Fruit fly (Drosophila melanogaster) whole organism, adult: ENCODE measurements around the gene CG17359.

ENCODE experiments used
- CG11617 ChIP-seq: fragments of 200-800 bp; sonication (Bioruptor generic); optimal IDR thresholded peaks from 2 replicates; lab custom pipeline; 2017; ENCODE audit warnings: mild to moderate bottlenecking, missing biosample characterization, missing genetic modification reagents, missing genetic modification characterization
- CG1620 ChIP-seq: fragments of 200-800 bp; sonication (Bioruptor generic); optimal IDR thresholded peaks from 2 replicates; lab custom pipeline; 2016; ENCODE audit warnings: missing biosample characterization, missing genetic modification characterization
- CG33017 ChIP-seq: fragments of 200-800 bp; sonication (Bioruptor generic); optimal IDR thresholded peaks from 2 replicates; lab custom pipeline; 2018; ENCODE audit warnings: missing biosample characterization, mild to moderate bottlenecking, missing genetic modification characterization, moderate library complexity
- CG5204 ChIP-seq: fragments of 200-800 bp; sonication (Bioruptor generic); optimal IDR thresholded peaks from 2 replicates; lab custom pipeline; 2016; ENCODE audit warnings: missing biosample characterization, missing genetic modification characterization
- CG7045 ChIP-seq: fragments of 200-800 bp; sonication (Bioruptor generic); optimal IDR thresholded peaks from 2 replicates; lab custom pipeline; 2017; ENCODE audit warnings: missing biosample characterization, mild to moderate bottlenecking, missing genetic modification characterization
- Clk ChIP-seq: fragments of 200-800 bp; sonication (Bioruptor generic); optimal IDR thresholded peaks from 2 replicates; lab custom pipeline; 2017; ENCODE audit warnings: missing biosample characterization, missing genetic modification characterization
- bab1 ChIP-seq: fragments of 200-800 bp; sonication (Bioruptor generic); optimal IDR thresholded peaks from 3 replicates; lab custom pipeline; 2019; ENCODE audit warnings: missing biosample characterization, mild to moderate bottlenecking, missing genetic modification characterization, moderate library complexity
- kay ChIP-seq: fragments of 200-800 bp; sonication (Bioruptor generic); peaks from one replicate; lab custom pipeline; 2016; ENCODE audit warnings: missing biosample characterization, missing genetic modification characterization, borderline replicate concordance
- tj ChIP-seq: fragments of 200-800 bp; sonication (Bioruptor generic); optimal IDR thresholded peaks from 3 replicates; lab custom pipeline; 2017; ENCODE audit warnings: missing biosample characterization, mild to moderate bottlenecking, missing genetic modification characterization, moderate library complexity
- toe ChIP-seq: fragments of 200-800 bp; sonication (Bioruptor generic); optimal IDR thresholded peaks from 2 replicates; lab custom pipeline; 2016; ENCODE audit warnings: missing biosample characterization, missing genetic modification characterization

DNA sequence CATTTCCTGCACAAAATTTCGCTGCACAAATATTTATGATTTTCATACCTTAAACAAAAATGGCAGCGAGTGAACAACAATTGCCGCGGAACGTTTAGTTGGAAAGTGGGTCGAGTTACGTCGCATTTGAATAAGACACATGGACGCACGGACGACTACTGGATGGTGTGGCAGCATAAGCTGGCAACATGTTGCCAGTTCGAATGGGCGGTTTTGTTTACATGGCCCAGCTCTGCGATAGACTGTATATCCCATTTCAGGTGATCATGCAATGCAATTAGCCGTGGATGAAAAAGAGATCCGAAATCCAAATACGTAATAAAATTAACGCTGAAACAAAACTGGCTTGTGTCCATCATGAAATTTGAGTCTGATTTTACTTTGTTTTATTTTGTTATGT lies 42.4 kb downstream of the CG17359 start:
- TF ChIP-seq kay (GFP tag; lab: Kevin White, UChicago) (no peak), tj (GFP tag; lab: Kevin White, UChicago) (no peak), CG7045 (GFP tag; lab: Kevin White, UChicago) (no peak), CG11617 (GFP tag; lab: Kevin White, UChicago) (no peak), CG1620 (GFP tag; lab: Kevin White, UChicago) (no peak), CG33017 (no peak), toe (GFP tag; lab: Kevin White, UChicago) (no peak), Clk (GFP tag; lab: Kevin White, UChicago) (no peak), CG5204 (no peak), bab1 (GFP tag; lab: Kevin White, UChicago) (no peak)
